Worm (Caenorhabditis elegans) whole organism, early embryonic: Measurements from ENCODE around the gene cyp-25A6.

Source experiments
- B0310.2 ChIP-seq: sonication (generic microtip); optimal IDR thresholded peaks from 2 replicates; lab custom pipeline; 2016; ENCODE audit warnings: mild to moderate bottlenecking, missing genetic modification characterization, missing compliant biosample characterization
- F13C5.2 ChIP-seq: sonication (generic microtip); optimal IDR thresholded peaks from 2 replicates; lab custom pipeline; 2017; ENCODE audit warnings: mild to moderate bottlenecking, missing genetic modification characterization, inconsistent platforms, missing compliant biosample characterization
- aly-1 ChIP-seq: sonication (generic microtip); optimal IDR thresholded peaks from 2 replicates; lab custom pipeline; 2016; ENCODE audit warnings: missing genetic modification characterization, missing compliant biosample characterization
- ama-1 ChIP-seq: fragments of 150-350 bp; optimal IDR thresholded peaks from 2 replicates; lab custom pipeline; 2014
- ceh-13 ChIP-seq: fragments of 200-800 bp; sonication (Bioruptor generic); optimal IDR thresholded peaks from 2 replicates; lab custom pipeline; 2018; ENCODE audit warnings: mild to moderate bottlenecking, missing genetic modification characterization, missing compliant biosample characterization
- ceh-36 ChIP-seq: sonication (generic microtip); optimal IDR thresholded peaks from 2 replicates; lab custom pipeline; 2016; ENCODE audit warnings: missing genetic modification characterization, inconsistent platforms, missing compliant biosample characterization
- ets-7 ChIP-seq: sonication (generic microtip); optimal IDR thresholded peaks from 2 replicates; lab custom pipeline; 2016; ENCODE audit warnings: missing genotype, missing genetic modification characterization, missing compliant biosample characterization
- flt-1 ChIP-seq: fragments of 200-800 bp; sonication (Bioruptor generic); IDR thresholded peaks from 2 replicates; pipeline ENCODE4 v1.3.6; 2022; ENCODE audit warnings: missing genetic modification characterization, missing compliant biosample characterization
- hmbx-1 ChIP-seq: sonication (generic microtip); optimal IDR thresholded peaks from 2 replicates; lab custom pipeline; 2016; ENCODE audit warnings: mild to moderate bottlenecking, missing genetic modification characterization, missing compliant biosample characterization
- hmg-4 ChIP-seq: fragments of 200-800 bp; sonication (Bioruptor generic); optimal IDR thresholded peaks from 2 replicates; lab custom pipeline; 2018; ENCODE audit warnings: mild to moderate bottlenecking, missing genetic modification characterization, missing compliant biosample characterization
- hnd-1 ChIP-seq: sonication (generic microtip); optimal IDR thresholded peaks from 2 replicates; lab custom pipeline; 2016; ENCODE audit warnings: missing genetic modification characterization, missing compliant biosample characterization
- pes-1 ChIP-seq: fragments of 200-800 bp; sonication (Bioruptor generic); IDR thresholded peaks from 2 replicates; pipeline ENCODE4 v1.3.6; 2022; ENCODE audit warnings: missing genetic modification reagents, missing genetic modification characterization, missing compliant biosample characterization
- scrt-1 ChIP-seq: fragments of 200-800 bp; sonication (Bioruptor generic); IDR thresholded peaks from 2 replicates; pipeline ENCODE4 v1.3.6; 2022; ENCODE audit warnings: missing genetic modification characterization, missing compliant biosample characterization
- sea-1 ChIP-seq: fragments of 200-800 bp; sonication (Bioruptor generic); conservative IDR thresholded peaks from 2 replicates; pipeline ENCODE4 v1.3.6; 2022; ENCODE audit warnings: missing genetic modification characterization, missing compliant biosample characterization
- tbx-11 ChIP-seq: fragments of 200-800 bp; sonication (Bioruptor generic); IDR thresholded peaks from 2 replicates; pipeline ENCODE4 v1.3.6; 2022; ENCODE audit warnings: missing genetic modification characterization, missing compliant biosample characterization
- tbx-37 ChIP-seq: fragments of 200-800 bp; sonication (Bioruptor generic); conservative IDR thresholded peaks from 2 replicates; pipeline ENCODE4 v1.3.6; 2022; ENCODE audit warnings: missing genetic modification reagents, missing genetic modification characterization, missing compliant biosample characterization
- tra-4 ChIP-seq: sonication (generic microtip); optimal IDR thresholded peaks from 2 replicates; lab custom pipeline; 2017; ENCODE audit warnings: missing genetic modification characterization, missing compliant biosample characterization

cyp-25A6 gene

DNA sequence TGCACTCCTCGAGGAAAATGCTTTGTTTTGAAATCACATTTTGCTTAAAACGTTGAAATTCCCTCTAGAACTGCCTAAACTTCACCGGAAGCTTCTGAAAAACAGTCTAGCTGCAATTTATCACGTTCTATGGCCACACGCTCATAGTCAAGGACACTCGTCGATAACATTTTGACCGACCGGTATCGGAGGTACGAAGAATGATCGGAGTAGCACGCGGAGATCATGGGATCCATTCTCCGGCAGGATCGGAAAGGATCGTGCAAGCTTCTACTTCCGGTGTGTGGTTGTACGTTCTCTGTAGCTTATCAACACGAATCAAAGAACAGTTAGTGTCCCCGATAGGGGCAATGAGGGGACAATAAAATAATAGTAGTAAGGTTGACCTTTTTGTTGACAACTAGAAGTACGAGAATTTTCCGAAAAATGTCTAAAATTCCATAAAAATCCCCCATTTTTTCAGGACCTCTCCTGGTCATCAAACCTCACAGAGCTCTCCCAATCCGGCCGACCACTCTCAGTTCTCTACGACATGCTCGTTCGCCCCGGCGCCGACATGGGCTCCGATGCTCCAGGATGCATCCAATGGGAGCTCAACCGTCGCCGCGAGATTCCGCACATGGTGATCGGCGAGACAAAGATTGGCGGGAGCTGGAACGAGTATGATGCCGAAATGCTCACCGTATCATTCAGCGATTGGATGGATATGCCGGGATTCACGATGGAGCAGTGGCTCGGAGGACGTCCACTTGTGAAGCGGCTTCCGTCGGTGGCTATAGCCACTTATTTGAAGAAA is 19.0 kb downstream of the cyp-25A6 start:
- TF ChIP-seq hmbx-1 (tag; lab: Kevin White, UChicago) (no peak), ceh-36 (tag; lab: Kevin White, UChicago) (no peak), B0310.2 (tag; lab: Kevin White, UChicago) (no peak), pes-1 (GFP tag; lab: Robert Waterston, UW) (no peak), sea-1 (GFP tag; lab: Robert Waterston, UW) (no peak), scrt-1 (no peak), ets-7 (no peak), tbx-11 (no peak), tbx-37 (GFP tag; lab: Robert Waterston, UW) (no peak), hnd-1 (no peak), ama-1 (lab: Kevin White, UChicago) (no peak), ceh-13 (GFP tag; lab: Kevin White, UChicago) (no peak)

DNA sequence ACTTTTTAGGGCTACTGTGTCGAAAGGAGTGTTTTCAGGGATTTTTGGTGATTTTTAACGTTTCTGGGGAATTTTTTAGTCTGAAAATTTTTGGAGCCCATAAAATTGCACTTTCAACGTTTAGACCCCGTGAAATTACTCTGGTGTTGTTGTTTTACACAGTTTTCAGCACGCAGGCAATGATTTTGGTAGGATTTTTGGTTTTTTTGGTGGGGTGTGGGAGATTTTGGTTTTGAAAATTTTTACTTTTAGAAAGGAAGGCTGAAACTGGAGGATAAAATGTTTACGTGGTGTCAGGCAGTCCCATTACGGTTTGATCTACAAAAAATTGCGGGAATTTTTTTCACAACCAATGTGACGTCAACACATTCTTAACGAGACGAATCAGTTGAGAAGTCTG is 21.0 kb downstream of the cyp-25A6 start:
- TF ChIP-seq ama-1 (lab: Kevin White, UChicago), result no peak
- no peak for TF ChIP-seq B0310.2 (tag; lab: Kevin White, UChicago)
- TF ChIP-seq tra-4, result no peak
- TF ChIP-seq ets-7, result no peak
- no peak for TF ChIP-seq hmg-4 (GFP tag; lab: Kevin White, UChicago)
- TF ChIP-seq pes-1 (GFP tag; lab: Robert Waterston, UW), result no peak
- no peak for TF ChIP-seq ceh-13 (GFP tag; lab: Kevin White, UChicago)
- TF ChIP-seq aly-1 (tag; lab: Kevin White, UChicago), result no peak
- no peak for TF ChIP-seq flt-1 (GFP tag; lab: Robert Waterston, UW)
- TF ChIP-seq ceh-36 (tag; lab: Kevin White, UChicago), result no peak
- TF ChIP-seq tbx-11, result no peak
- no peak for TF ChIP-seq sea-1 (GFP tag; lab: Robert Waterston, UW)
- TF ChIP-seq hnd-1, result no peak

ce11 chrIV:4219983-4220382 is 22.7 kb downstream of the cyp-25A6 start, which contains the start of gene F30B5.11:
Gene F30B5.11, minus strand, starts transcription at chrIV:4220083.
- TF ChIP-seq ceh-36 (tag; lab: Kevin White, UChicago), result no peak
- TF ChIP-seq sea-1 (GFP tag; lab: Robert Waterston, UW), result no peak
- no peak for TF ChIP-seq tbx-11
- TF ChIP-seq ama-1 (lab: Kevin White, UChicago), result no peak
- no peak for TF ChIP-seq B0310.2 (tag; lab: Kevin White, UChicago)
- TF ChIP-seq scrt-1, result no peak
- no peak for TF ChIP-seq ets-7
- no peak for TF ChIP-seq aly-1 (tag; lab: Kevin White, UChicago)
- TF ChIP-seq tbx-37 (GFP tag; lab: Robert Waterston, UW), result no peak
- TF ChIP-seq tra-4, result no peak
- no peak for TF ChIP-seq hmg-4 (GFP tag; lab: Kevin White, UChicago)
- TF ChIP-seq hmbx-1 (tag; lab: Kevin White, UChicago), result no peak
- TF ChIP-seq hnd-1, result no peak
- no peak for TF ChIP-seq pes-1 (GFP tag; lab: Robert Waterston, UW)
- no peak for TF ChIP-seq flt-1 (GFP tag; lab: Robert Waterston, UW)
- TF ChIP-seq ceh-13 (GFP tag; lab: Kevin White, UChicago), result no peak
- TF ChIP-seq F13C5.2 (tag; lab: Kevin White, UChicago), result no peak

DNA sequence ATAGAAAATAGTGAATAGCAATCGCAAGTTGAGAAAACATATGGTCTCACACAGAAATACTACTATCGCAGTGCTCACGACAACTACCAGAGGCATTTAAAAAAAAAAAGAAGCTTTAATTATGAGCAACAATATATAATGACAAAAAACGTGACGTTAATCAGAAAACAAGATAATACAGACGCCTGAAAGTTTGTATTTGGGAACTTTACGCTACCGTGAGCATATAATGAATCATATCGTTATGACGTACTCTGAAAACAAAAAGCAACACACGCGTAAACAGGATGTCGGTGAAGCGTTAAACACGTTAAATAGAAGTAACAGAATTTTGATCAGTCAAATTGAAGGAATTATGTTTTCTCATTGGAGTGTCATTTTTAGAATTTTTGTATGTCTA is 28.6 kb downstream of the cyp-25A6 start, which contains the start of gene srbc-71:
Gene srbc-71 (minus strand): TSS at position 101 of the 400 bp plus-strand sequence.
- TF ChIP-seq hmg-4 (GFP tag; lab: Kevin White, UChicago) (no peak), flt-1 (GFP tag; lab: Robert Waterston, UW) (no peak), aly-1 (tag; lab: Kevin White, UChicago) (no peak), hmbx-1 (tag; lab: Kevin White, UChicago) (no peak), F13C5.2 (tag; lab: Kevin White, UChicago) (no peak), B0310.2 (tag; lab: Kevin White, UChicago) (no peak), pes-1 (GFP tag; lab: Robert Waterston, UW) (no peak)

ce11 chrIV:4227917-4228316 is 30.6 kb downstream of the cyp-25A6 start, which contains the start of gene srbc-70:
Gene srbc-70, minus strand, starts transcription at chrIV:4228017.
- TF ChIP-seq aly-1 (tag; lab: Kevin White, UChicago) (no peak), hmg-4 (GFP tag; lab: Kevin White, UChicago) (no peak), ceh-36 (tag; lab: Kevin White, UChicago) (no peak), tbx-11 (no peak), hmbx-1 (tag; lab: Kevin White, UChicago) (no peak), ets-7 (no peak), sea-1 (GFP tag; lab: Robert Waterston, UW) (no peak), flt-1 (GFP tag; lab: Robert Waterston, UW) (no peak), ama-1 (lab: Kevin White, UChicago) (no peak)

- TF ChIP-seq tbx-11, result no peak
- no peak for TF ChIP-seq sea-1 (GFP tag; lab: Robert Waterston, UW)
- no peak for TF ChIP-seq tbx-37 (GFP tag; lab: Robert Waterston, UW)
- no peak for TF ChIP-seq F13C5.2 (tag; lab: Kevin White, UChicago)
- no peak for TF ChIP-seq scrt-1
- no peak for TF ChIP-seq ets-7
- TF ChIP-seq ceh-36 (tag; lab: Kevin White, UChicago), result no peak
- no peak for TF ChIP-seq hmg-4 (GFP tag; lab: Kevin White, UChicago)
- TF ChIP-seq hnd-1, result no peak
- no peak for TF ChIP-seq ceh-13 (GFP tag; lab: Kevin White, UChicago)
Observed at ce11 chrIV:4235315-4236024, 38.2 kb downstream of the cyp-25A6 start, which contains the start of the genes zipt-2.2 and dpy-13. Gene zipt-2.2, minus strand, starts transcription at chrIV:4235365. Gene dpy-13, plus strand, starts transcription at chrIV:4235614.
